Worm (Caenorhabditis elegans): ENCODE results near the gene dib-1.

DNA sequence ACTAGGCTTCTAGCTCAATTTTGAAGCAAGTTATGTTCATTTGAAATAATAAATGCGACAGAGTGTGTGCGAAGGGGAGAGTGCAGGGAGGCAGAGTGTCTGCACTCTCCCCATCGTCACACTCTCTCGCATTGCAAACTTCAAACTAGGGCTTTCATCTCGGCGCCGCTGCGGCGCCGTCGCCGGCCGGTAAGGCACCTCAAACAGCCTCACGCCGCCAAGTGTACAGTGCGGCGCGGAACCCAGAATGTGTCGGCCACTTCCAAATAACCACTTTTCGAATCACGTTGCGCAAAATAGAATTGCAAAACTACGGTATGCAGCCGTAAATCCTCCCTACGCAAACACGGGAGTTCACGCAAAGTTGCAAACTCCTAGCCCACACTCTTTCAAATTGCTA, 41.4 kb upstream of the dib-1 start:
- TF ChIP-seq tab-1 (GFP tag; IDR thresholded peaks at IDR 0.05) (no peak), ztf-29 (GFP tag; IDR thresholded peaks at IDR 0.05) (no peak), ztf-23 (GFP tag; IDR thresholded peaks at IDR 0.05) (no peak), flt-1 (GFP tag; IDR thresholded peaks at IDR 0.05) (no peak), cog-1 (tag; optimal IDR thresholded peaks at IDR 0.05) (no peak), klf-2 (GFP tag; conservative IDR thresholded peaks at IDR 0.05) (no peak), med-1 (GFP tag; optimal IDR thresholded peaks at IDR 0.05; ENCODE audit: insufficient read depth) (no peak), T22C8.4 (GFP tag; IDR thresholded peaks at IDR 0.05) (no peak)

Data from whole organism, midembryonic.